Worm (Caenorhabditis elegans) whole organism, L4 larva: ENCODE measurements around the gene twk-14.

Source experiments
- ctbp-1 ChIP-seq: fragments of 200-800 bp; sonication (Bioruptor generic); IDR thresholded peaks from 2 replicates; pipeline ENCODE4 v1.3.6; 2022; ENCODE audit warnings: missing genetic modification reagents, missing genetic modification characterization, missing compliant biosample characterization
- duxl-1 ChIP-seq: sonication (generic microtip); optimal IDR thresholded peaks from 2 replicates; lab custom pipeline; 2016; ENCODE audit warnings: mild to moderate bottlenecking, missing genetic modification characterization, moderate library complexity, missing compliant biosample characterization; ENCODE audit not compliant: poor library complexity
- hlh-11 ChIP-seq: fragments of 200-800 bp; sonication (Bioruptor generic); optimal IDR thresholded peaks from 2 replicates; lab custom pipeline; 2018; ENCODE audit warnings: mild to moderate bottlenecking, missing genetic modification characterization, missing compliant biosample characterization
- mdl-1 ChIP-seq, 2 experiments: fragments of 150-350 bp in 1 of 2; sonication (generic microtip) in 1 of 2; optimal IDR thresholded peaks; 2 replicates each; lab custom pipeline; 2014 to 2017; ENCODE audit warnings: missing biosample characterization in 2 of 2, missing genetic modification characterization in 2 of 2
- nhr-111 ChIP-seq: fragments of 200-800 bp; sonication (Bioruptor generic); optimal IDR thresholded peaks from 2 replicates; lab custom pipeline; 2018; ENCODE audit warnings: mild to moderate bottlenecking, missing genetic modification characterization, missing compliant biosample characterization
- zag-1 ChIP-seq: fragments of 150-350 bp; optimal IDR thresholded peaks from 2 replicates; lab custom pipeline; 2014; ENCODE audit warnings: missing biosample characterization, missing genetic modification characterization
- ztf-11 ChIP-seq: fragments of 150-350 bp; optimal IDR thresholded peaks from 2 replicates; lab custom pipeline; 2014; ENCODE audit warnings: missing biosample characterization, missing genetic modification characterization

DNA sequence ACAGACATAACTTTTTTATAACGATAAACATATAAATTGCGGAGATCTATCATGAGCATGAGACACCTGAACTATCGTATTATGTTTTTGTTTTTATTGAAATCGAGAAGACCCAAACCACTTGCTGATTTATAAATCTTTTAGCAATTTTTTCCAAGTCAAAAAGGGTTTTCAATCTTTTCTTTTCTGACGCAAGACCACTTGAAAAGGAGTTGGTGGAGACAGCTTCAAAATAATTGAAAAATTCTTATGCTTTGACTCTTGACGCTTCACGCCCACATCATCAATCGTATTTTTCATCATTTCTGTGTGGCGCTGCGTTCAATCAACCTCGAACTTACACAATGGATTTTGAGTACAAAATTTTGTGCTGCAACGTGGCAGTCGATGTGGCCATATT, 24.1 kb downstream of the twk-14 start, which contains the start of gene F23H12.7:
- no peak for TF ChIP-seq zag-1
- no peak for TF ChIP-seq hlh-11 (tag; lab: Kevin White, UChicago)
- no peak for TF ChIP-seq duxl-1 (tag; lab: Kevin White, UChicago)
- TF ChIP-seq ztf-11, result no peak
- TF ChIP-seq nhr-111 (GFP tag; lab: Kevin White, UChicago), result no peak
- no peak for TF ChIP-seq mdl-1 (tag; optimal IDR thresholded peaks at IDR 0.05; lab: Kevin White, UChicago)
- no peak for TF ChIP-seq ctbp-1 (GFP tag; lab: Robert Waterston, UW)
